Fruit fly (Drosophila melanogaster) whole organism, prepupa: ENCODE results near the gene Iris.

ENCODE experiments used
- CG11294 ChIP-seq: fragments of 200-800 bp; sonication (Bioruptor generic); IDR thresholded peaks from 2 replicates; pipeline ENCODE4 v1.3.6; 2022; ENCODE audit warnings: missing biosample characterization, missing genetic modification characterization
- CG11762 ChIP-seq: fragments of 200-800 bp; sonication (Bioruptor generic); optimal IDR thresholded peaks from 3 replicates; lab custom pipeline; 2016; ENCODE audit warnings: missing biosample characterization, missing genetic modification characterization; ENCODE audit not compliant: insufficient read depth
- CG1621 ChIP-seq: fragments of 200-800 bp; sonication (Bioruptor generic); optimal IDR thresholded peaks from 3 replicates; lab custom pipeline; 2018; ENCODE audit warnings: missing biosample characterization, mild to moderate bottlenecking, missing genetic modification characterization
- CG16779 ChIP-seq: fragments of 200-800 bp; sonication (Bioruptor generic); optimal IDR thresholded peaks from 3 replicates; lab custom pipeline; 2017; ENCODE audit warnings: missing biosample characterization, mild to moderate bottlenecking, missing genetic modification characterization
- CG34406 ChIP-seq: fragments of 200-800 bp; sonication (Bioruptor generic); optimal IDR thresholded peaks from 3 replicates; lab custom pipeline; 2016; ENCODE audit warnings: missing biosample characterization, missing genetic modification characterization
- CG4318 ChIP-seq: fragments of 200-800 bp; sonication (Bioruptor generic); optimal IDR thresholded peaks from 3 replicates; lab custom pipeline; 2017; ENCODE audit warnings: missing biosample characterization, mild to moderate bottlenecking, missing genetic modification characterization
- CG6276 ChIP-seq: fragments of 200-800 bp; sonication (Bioruptor generic); optimal IDR thresholded peaks from 2 replicates; lab custom pipeline; 2017; ENCODE audit warnings: missing biosample characterization, mild to moderate bottlenecking, missing genetic modification characterization
- CG6854 ChIP-seq: fragments of 200-800 bp; sonication (Bioruptor generic); optimal IDR thresholded peaks from 2 replicates; lab custom pipeline; 2017; ENCODE audit warnings: missing biosample characterization, mild to moderate bottlenecking, missing genetic modification characterization
- CG9139 ChIP-seq: fragments of 200-800 bp; sonication (Bioruptor generic); optimal IDR thresholded peaks from 3 replicates; lab custom pipeline; 2017; ENCODE audit warnings: missing biosample characterization, mild to moderate bottlenecking, missing genetic modification characterization
- Eip78C ChIP-seq: fragments of 200-800 bp; sonication (Bioruptor generic); peaks from one replicate; lab custom pipeline; 2016; ENCODE audit warnings: missing biosample characterization, missing genetic modification characterization
- Hr39 ChIP-seq: fragments of 200-800 bp; sonication (Bioruptor generic); optimal IDR thresholded peaks from 2 replicates; lab custom pipeline; 2016; ENCODE audit warnings: missing biosample characterization, missing genetic modification characterization
- OdsH ChIP-seq: fragments of 200-800 bp; sonication (Bioruptor generic); optimal IDR thresholded peaks from 3 replicates; lab custom pipeline; 2016; ENCODE audit warnings: missing biosample characterization, missing genetic modification characterization
- Sox102F ChIP-seq: fragments of 200-800 bp; sonication (Bioruptor generic); optimal IDR thresholded peaks from 2 replicates; lab custom pipeline; 2016; ENCODE audit warnings: missing biosample characterization, mild to moderate bottlenecking, missing genetic modification characterization
- salr ChIP-seq, 2 experiments: fragments of 200-800 bp; sonication (Bioruptor generic); optimal IDR thresholded peaks; 3 replicates each; lab custom pipeline; 2016 to 2018; ENCODE audit warnings: missing biosample characterization in 2 of 2, missing genetic modification characterization in 2 of 2, mild to moderate bottlenecking in 1 of 2

- TF ChIP-seq Hr39 (GFP tag; lab: Kevin White, UChicago) = no peak
- no peak for TF ChIP-seq OdsH
- TF ChIP-seq Sox102F (GFP tag; lab: Kevin White, UChicago) = no peak
- TF ChIP-seq CG16779 = no peak
- TF ChIP-seq salr (GFP tag; optimal IDR thresholded peaks at IDR 0.05; lab: Kevin White, UChicago) = no peak
- no peak for TF ChIP-seq CG11762
- no peak for TF ChIP-seq CG4318 (GFP tag; lab: Kevin White, UChicago)
- TF ChIP-seq CG34406 (GFP tag; lab: Kevin White, UChicago) = no peak
- no peak for TF ChIP-seq CG1621 (tag; lab: Kevin White, UChicago)
- no peak for TF ChIP-seq CG6276 (GFP tag; lab: Kevin White, UChicago)
- TF ChIP-seq Eip78C (GFP tag; lab: Kevin White, UChicago) = no peak
- no peak for TF ChIP-seq CG9139
- no peak for TF ChIP-seq CG11294 (GFP tag; lab: Robert Waterston, UW)
- no peak for TF ChIP-seq CG6854 (GFP tag; lab: Kevin White, UChicago)
Measured at dm6 chr2L:1122711-1122960, 11.3 kb downstream of the Iris start.
